Worm (Caenorhabditis elegans): ENCODE measurements around the gene sup-37.

sup-37 gene

ce11 chrV:8786245-8786644 is at the start of gene sup-37:
TSS of gene sup-37 (plus strand) at chrV:8786545.
- TF ChIP-seq him-1 (tag; optimal IDR thresholded peaks at IDR 0.05) (no peak), dao-5 (tag; optimal IDR thresholded peaks at IDR 0.05) (no peak), W03F9.2 (tag; optimal IDR thresholded peaks at IDR 0.05) (no peak)

ce11 chrV:8739136-8739535 is 47.2 kb upstream of the sup-37 start, which contains the start of gene ZC196.2:
TSS of gene ZC196.2 (plus strand) at chrV:8739436.
- TF ChIP-seq him-1 (tag; optimal IDR thresholded peaks at IDR 0.05) (no peak), W03F9.2 (tag; optimal IDR thresholded peaks at IDR 0.05) (no peak), dao-5 (tag; optimal IDR thresholded peaks at IDR 0.05) (no peak)

- TF ChIP-seq him-1 (tag; optimal IDR thresholded peaks at IDR 0.05) (no peak), W03F9.2 (tag; optimal IDR thresholded peaks at IDR 0.05) (no peak), dao-5 (tag; optimal IDR thresholded peaks at IDR 0.05) (no peak)
Observed at ce11 chrV:8745858-8746257, 40.5 kb upstream of the sup-37 start, which contains the start of gene B0507.6. TSS of gene B0507.6 (plus strand) at chrV:8746158.

ce11 chrV:8753395-8753794 is 33.0 kb upstream of the sup-37 start, which contains the start of gene B0507.5:
TSS of gene B0507.5 (plus strand) at chrV:8753695.
- no peak for TF ChIP-seq him-1 (tag; optimal IDR thresholded peaks at IDR 0.05)
- TF ChIP-seq W03F9.2 (tag; optimal IDR thresholded peaks at IDR 0.05), result no peak
- TF ChIP-seq dao-5 (tag; optimal IDR thresholded peaks at IDR 0.05), result no peak

- TF ChIP-seq dao-5 (tag; optimal IDR thresholded peaks at IDR 0.05) (no peak), him-1 (tag; optimal IDR thresholded peaks at IDR 0.05) (no peak)
Observed at ce11 chrV:8754670-8755069, 31.7 kb upstream of the sup-37 start, which contains the start of gene B0507.4. TSS of gene B0507.4 (plus strand) at chrV:8754970.

- no peak for TF ChIP-seq W03F9.2 (tag; optimal IDR thresholded peaks at IDR 0.05)
- no peak for TF ChIP-seq him-1 (tag; optimal IDR thresholded peaks at IDR 0.05)
- no peak for TF ChIP-seq dao-5 (tag; optimal IDR thresholded peaks at IDR 0.05)
Observed at ce11 chrV:8758618-8759017, 27.7 kb upstream of the sup-37 start, which contains the start of gene B0507.7. TSS of gene B0507.7 (minus strand) at chrV:8758718.

- no peak for TF ChIP-seq dao-5 (tag; optimal IDR thresholded peaks at IDR 0.05)
- TF ChIP-seq him-1 (tag; optimal IDR thresholded peaks at IDR 0.05), result no peak
- TF ChIP-seq W03F9.2 (tag; optimal IDR thresholded peaks at IDR 0.05), result no peak
Observed at ce11 chrV:8760416-8760815, 25.9 kb upstream of the sup-37 start, which contains the start of gene ddn-1. TSS of gene ddn-1 (minus strand) at chrV:8760516.

- TF ChIP-seq W03F9.2 (tag; optimal IDR thresholded peaks at IDR 0.05) (no peak), dao-5 (tag; optimal IDR thresholded peaks at IDR 0.05) (no peak), him-1 (tag; optimal IDR thresholded peaks at IDR 0.05) (no peak)
Observed at ce11 chrV:8762861-8763260, 23.5 kb upstream of the sup-37 start, which contains the start of gene B0507.8. TSS of gene B0507.8 (minus strand) at chrV:8762961.

ce11 chrV:8765938-8766337 is 20.4 kb upstream of the sup-37 start, which contains the start of gene B0507.9:
TSS of gene B0507.9 (minus strand) at chrV:8766038.
- TF ChIP-seq him-1 (tag; optimal IDR thresholded peaks at IDR 0.05), result no peak
- no peak for TF ChIP-seq dao-5 (tag; optimal IDR thresholded peaks at IDR 0.05)
- no peak for TF ChIP-seq W03F9.2 (tag; optimal IDR thresholded peaks at IDR 0.05)

- TF ChIP-seq W03F9.2 (tag; optimal IDR thresholded peaks at IDR 0.05) (no peak), dao-5 (tag; optimal IDR thresholded peaks at IDR 0.05) (no peak), him-1 (tag; optimal IDR thresholded peaks at IDR 0.05) (no peak)
Observed at ce11 chrV:8767041-8767440, 19.3 kb upstream of the sup-37 start.

ce11 chrV:8767493-8767892 is 18.9 kb upstream of the sup-37 start:
- TF ChIP-seq him-1 (tag; optimal IDR thresholded peaks at IDR 0.05), result no peak
- no peak for TF ChIP-seq W03F9.2 (tag; optimal IDR thresholded peaks at IDR 0.05)
- TF ChIP-seq dao-5 (tag; optimal IDR thresholded peaks at IDR 0.05), result no peak

- TF ChIP-seq him-1 (tag; optimal IDR thresholded peaks at IDR 0.05), result no peak
- no peak for TF ChIP-seq dao-5 (tag; optimal IDR thresholded peaks at IDR 0.05)
Observed at ce11 chrV:8768481-8768959, 17.8 kb upstream of the sup-37 start, which contains the start of gene B0507.3. TSS of gene B0507.3 (plus strand) at chrV:8768909.

- no peak for TF ChIP-seq W03F9.2 (tag; optimal IDR thresholded peaks at IDR 0.05)
- TF ChIP-seq dao-5 (tag; optimal IDR thresholded peaks at IDR 0.05), result no peak
- no peak for TF ChIP-seq him-1 (tag; optimal IDR thresholded peaks at IDR 0.05)
Observed at ce11 chrV:8769154-8769553, 17.2 kb upstream of the sup-37 start.

ce11 chrV:8771599-8771998 is 14.7 kb upstream of the sup-37 start, which contains the start of gene srx-115:
TSS of gene srx-115 (plus strand) at chrV:8771899.
- TF ChIP-seq W03F9.2 (tag; optimal IDR thresholded peaks at IDR 0.05) (no peak), dao-5 (tag; optimal IDR thresholded peaks at IDR 0.05) (no peak), him-1 (tag; optimal IDR thresholded peaks at IDR 0.05) (no peak)
